Fruit fly (Drosophila melanogaster) whole organism, wandering third instar larva: ENCODE measurements around the gene CG13247.

Source experiments
- Abd-B ChIP-seq: fragments of >200 bp; optimal IDR thresholded peaks from 2 replicates; lab custom pipeline; 2017; ENCODE audit warnings: missing biosample characterization, missing genetic modification characterization
- Dfd ChIP-seq: fragments of >200 bp; optimal IDR thresholded peaks from 2 replicates; lab custom pipeline; 2017; ENCODE audit warnings: missing biosample characterization, missing genetic modification characterization
- OdsH ChIP-seq: fragments of 200-800 bp; sonication (Bioruptor generic); optimal IDR thresholded peaks from 2 replicates; lab custom pipeline; 2016; ENCODE audit warnings: missing biosample characterization, mild to moderate bottlenecking, missing genetic modification characterization
- Rel ChIP-seq, 2 experiments: fragments of 200-800 bp; sonication (Bioruptor generic) in 1 of 2; optimal IDR thresholded peaks; 2 replicates in 1 of 2; 3 replicates in 1 of 2; lab custom pipeline; 2016 to 2019; ENCODE audit warnings: mild to moderate bottlenecking in 2 of 2, missing biosample characterization in 2 of 2, missing genetic modification characterization in 2 of 2, moderate library complexity in 1 of 2
- ey ChIP-seq: fragments of 200-800 bp; sonication (Bioruptor generic); optimal IDR thresholded peaks from 2 replicates; lab custom pipeline; 2016; ENCODE audit warnings: missing biosample characterization, missing genetic modification characterization
- usp ChIP-seq: fragments of >200 bp; optimal IDR thresholded peaks from 2 replicates; lab custom pipeline; 2017; ENCODE audit warnings: missing biosample characterization, missing genetic modification characterization

dm6 chr3L:20410780-20411179 is 40.7 kb downstream of the CG13247 start:
- TF ChIP-seq OdsH (GFP tag; lab: Kevin White, UChicago) (no peak), usp (GFP tag; lab: Kevin White, UChicago) (no peak), Rel (GFP tag; optimal IDR thresholded peaks at IDR 0.05; lab: Kevin White, UChicago) (no peak), Rel (tag; optimal IDR thresholded peaks at IDR 0.05; lab: Kevin White, UChicago) (no peak), Abd-B (GFP tag; lab: Kevin White, UChicago) (no peak), Dfd (GFP tag; lab: Kevin White, UChicago) (no peak), ey (GFP tag; lab: Kevin White, UChicago) (no peak)
